Worm (Caenorhabditis elegans): ENCODE data around the gene T09B9.3.

T09B9.3 gene

ce11 chrX:9798530-9798929, 37.4 kb upstream of the T09B9.3 start, which contains the start of gene F36G3.3:
F36G3.3 (plus strand) TSS chrX:9798835.
- TF ChIP-seq lin-15B (tag; optimal IDR thresholded peaks at IDR 0.05) (no peak), ceh-82 (tag; optimal IDR thresholded peaks at IDR 0.05) (peak in 1 of 3 experiments; percentile 27), fkh-10 (GFP tag; optimal IDR thresholded peaks at IDR 0.05) (peak; percentile 49), egl-13 (tag; optimal IDR thresholded peaks at IDR 0.05) (peak; percentile 0), nhr-71 (tag; optimal IDR thresholded peaks at IDR 0.05) (peak; percentile 18), lin-35 (GFP tag; optimal IDR thresholded peaks at IDR 0.05) (no peak), aha-1 (tag; optimal IDR thresholded peaks at IDR 0.05) (no peak), lsy-2 (tag; optimal IDR thresholded peaks at IDR 0.05) (peak in 1 of 2 experiments; percentile 12), nhr-11 (tag; optimal IDR thresholded peaks at IDR 0.05) (no peak), lin-14 (GFP tag; optimal IDR thresholded peaks at IDR 0.05) (peak; percentile 83), fkh-4 (tag; optimal IDR thresholded peaks at IDR 0.05; ENCODE audit: borderline replicate concordance) (no peak)

- TF ChIP-seq fos-1 (tag; optimal IDR thresholded peaks at IDR 0.05) = no peak
- no peak for TF ChIP-seq tbx-2 (tag; optimal IDR thresholded peaks at IDR 0.05)
- TF ChIP-seq zip-4 (GFP tag; optimal IDR thresholded peaks at IDR 0.05) = no peak
- no peak for TF ChIP-seq ceh-82 (tag; optimal IDR thresholded peaks at IDR 0.05)
- no peak for TF ChIP-seq lin-35 (GFP tag; optimal IDR thresholded peaks at IDR 0.05)
- no peak for TF ChIP-seq nhr-47 (tag; optimal IDR thresholded peaks at IDR 0.05)
- no peak for TF ChIP-seq zag-1 (tag; optimal IDR thresholded peaks at IDR 0.05)
- TF ChIP-seq lin-39 (tag; optimal IDR thresholded peaks at IDR 0.05) = no peak
- TF ChIP-seq irx-1 (tag; optimal IDR thresholded peaks at IDR 0.05) = no peak
- no peak for TF ChIP-seq tlp-1 (tag; optimal IDR thresholded peaks at IDR 0.05)
- TF ChIP-seq ama-1 (optimal IDR thresholded peaks at IDR 0.05) = no peak
- no peak for TF ChIP-seq hlh-4 (tag; optimal IDR thresholded peaks at IDR 0.05)
Measured at ce11 chrX:9796063-9796462, 34.9 kb upstream of the T09B9.3 start.

- TF ChIP-seq nhr-11 (tag; optimal IDR thresholded peaks at IDR 0.05) (no peak), ama-1 (optimal IDR thresholded peaks at IDR 0.05) (no peak), elt-2 (tag; optimal IDR thresholded peaks at IDR 0.05) (peak; percentile 24), lir-3 (tag; optimal IDR thresholded peaks at IDR 0.05; ENCODE audit: poor library complexity) (no peak), dpl-1 (GFP tag; optimal IDR thresholded peaks at IDR 0.05) (no peak), nhr-90 (tag; optimal IDR thresholded peaks at IDR 0.05; ENCODE audit: poor library complexity) (no peak), tlp-1 (tag; optimal IDR thresholded peaks at IDR 0.05) (no peak)
Measured at ce11 chrX:9795579-9795978, 34.4 kb upstream of the T09B9.3 start.

ce11 chrX:9794173-9794572, 33.0 kb upstream of the T09B9.3 start, which contains the start of gene F36G3.2:
F36G3.2 (minus strand) TSS chrX:9794273.
- no peak for TF ChIP-seq ceh-88 (GFP tag; IDR thresholded peaks at IDR 0.05)
- no peak for TF ChIP-seq pax-3 (tag; optimal IDR thresholded peaks at IDR 0.05)
- no peak for TF ChIP-seq nhr-90 (tag; optimal IDR thresholded peaks at IDR 0.05; ENCODE audit: poor library complexity)
- no peak for TF ChIP-seq sox-4 (tag; optimal IDR thresholded peaks at IDR 0.05)
- TF ChIP-seq ceh-82 (tag; optimal IDR thresholded peaks at IDR 0.05) = no peak
- TF ChIP-seq C34B4.2 (tag; optimal IDR thresholded peaks at IDR 0.05) = no peak
- TF ChIP-seq tbx-2 (tag; optimal IDR thresholded peaks at IDR 0.05) = no peak
- TF ChIP-seq ces-1 (GFP tag; optimal IDR thresholded peaks at IDR 0.05) = no peak
- TF ChIP-seq jun-1 (tag; optimal IDR thresholded peaks at IDR 0.05) = no peak
- TF ChIP-seq blmp-1 (tag; optimal IDR thresholded peaks at IDR 0.05) = no peak
- no peak for TF ChIP-seq zip-4 (GFP tag; optimal IDR thresholded peaks at IDR 0.05)
- no peak for TF ChIP-seq dsc-1 (tag; optimal IDR thresholded peaks at IDR 0.05)
- TF ChIP-seq fos-1 (tag; optimal IDR thresholded peaks at IDR 0.05) = no peak
- TF ChIP-seq unc-30 (tag; optimal IDR thresholded peaks at IDR 0.05) = no peak
- no peak for TF ChIP-seq unc-130 (tag; optimal IDR thresholded peaks at IDR 0.05)
- no peak for TF ChIP-seq vab-15 (tag; optimal IDR thresholded peaks at IDR 0.05)
- TF ChIP-seq nhr-19 (GFP tag; conservative IDR thresholded peaks at IDR 0.05) = no peak
- no peak for TF ChIP-seq nhr-84 (tag; optimal IDR thresholded peaks at IDR 0.05)
- no peak for TF ChIP-seq tlp-1 (tag; optimal IDR thresholded peaks at IDR 0.05)

All from whole organism, L1 larva.